Worm (Caenorhabditis elegans): Measurements from ENCODE around the gene ctsa-4.1.

DNA sequence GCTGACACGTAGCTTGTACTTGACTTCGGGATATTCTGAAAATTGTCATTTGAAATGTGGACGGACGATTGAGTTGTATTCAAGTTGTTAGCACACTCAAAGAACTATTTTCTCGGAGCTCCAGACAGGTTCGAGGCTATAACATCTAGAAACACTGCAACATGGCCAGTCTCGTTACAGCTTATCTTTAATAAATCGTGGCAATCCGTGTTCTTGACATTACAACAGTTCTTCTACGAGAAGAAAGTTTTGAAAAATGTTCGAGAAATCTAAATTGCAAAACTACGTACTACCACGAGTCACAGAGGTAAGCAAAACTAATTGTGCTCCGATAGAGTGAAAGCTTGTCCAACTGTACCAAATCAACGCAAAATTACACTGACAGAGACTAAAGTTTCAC lies 44.7 kb upstream of the ctsa-4.1 start:
- TF ChIP-seq tbx-37 (GFP tag; conservative IDR thresholded peaks at IDR 0.05) (no peak), scrt-1 (GFP tag; IDR thresholded peaks at IDR 0.05) (no peak), ama-1 (optimal IDR thresholded peaks at IDR 0.05) (no peak), pes-1 (GFP tag; IDR thresholded peaks at IDR 0.05) (no peak)
